Worm (Caenorhabditis elegans) whole organism, mixed stage, embryonic: Measurements from ENCODE around the gene F41B5.12.

Experiments used
- M03D4.4 ChIP-seq: sonication (generic microtip); optimal IDR thresholded peaks from 2 replicates; lab custom pipeline; 2017; ENCODE audit warnings: mild to moderate bottlenecking, missing genetic modification characterization, missing compliant biosample characterization
- blmp-1 ChIP-seq: fragments of 150-350 bp; optimal IDR thresholded peaks from 2 replicates; lab custom pipeline; 2014; ENCODE audit warnings: missing biosample characterization, missing genetic modification characterization
- ces-1 ChIP-seq: fragments of 150-350 bp; optimal IDR thresholded peaks from 2 replicates; lab custom pipeline; 2014; ENCODE audit warnings: missing biosample characterization, missing genetic modification reagents, missing genetic modification characterization
- elt-1 ChIP-seq: sonication (generic microtip); optimal IDR thresholded peaks from 2 replicates; lab custom pipeline; 2017; ENCODE audit warnings: missing genetic modification characterization, mild to moderate bottlenecking, missing compliant biosample characterization, antibody characterized with exemption, moderate library complexity, borderline replicate concordance; ENCODE audit not compliant: insufficient read depth
- elt-3 ChIP-seq: fragments of 150-350 bp; optimal IDR thresholded peaks from 2 replicates; lab custom pipeline; 2014; ENCODE audit warnings: missing biosample characterization, missing genetic modification characterization
- lin-13 ChIP-seq: fragments of 150-350 bp; optimal IDR thresholded peaks from 2 replicates; lab custom pipeline; 2014; ENCODE audit warnings: missing biosample characterization, missing genetic modification characterization
- nhr-12 ChIP-seq: fragments of 150-350 bp; optimal IDR thresholded peaks from 2 replicates; lab custom pipeline; 2014; ENCODE audit warnings: missing biosample characterization, missing genetic modification characterization
- pha-4 ChIP-seq: fragments of 150-350 bp; optimal IDR thresholded peaks from 2 replicates; lab custom pipeline; 2018; ENCODE audit warnings: missing biosample characterization, missing genetic modification reagents, missing genetic modification characterization
- sem-2 ChIP-seq: fragments of 200-800 bp; sonication (Bioruptor generic); optimal IDR thresholded peaks from 2 replicates; lab custom pipeline; 2018; ENCODE audit warnings: mild to moderate bottlenecking, missing genetic modification characterization, missing compliant biosample characterization
- snpc-4 ChIP-seq: fragments of 150-350 bp; optimal IDR thresholded peaks from 2 replicates; lab custom pipeline; 2014; ENCODE audit warnings: missing biosample characterization, missing genetic modification characterization
- unc-39 ChIP-seq: fragments of 150-350 bp; optimal IDR thresholded peaks from 2 replicates; lab custom pipeline; 2014; ENCODE audit warnings: missing biosample characterization, missing genetic modification characterization
- unc-62 ChIP-seq: fragments of 150-350 bp; optimal IDR thresholded peaks from 2 replicates; lab custom pipeline; 2014; ENCODE audit warnings: missing biosample characterization, missing genetic modification reagents, missing genetic modification characterization
- ztf-11 ChIP-seq: fragments of 150-350 bp; optimal IDR thresholded peaks from 2 replicates; lab custom pipeline; 2014; ENCODE audit warnings: missing biosample characterization, missing genetic modification characterization

ce11 chrV:2226903-2227302 lies 33.9 kb upstream of the F41B5.12 start, which contains the start of gene nhr-18:
- no peak for TF ChIP-seq unc-62 (GFP tag; lab: Kevin White, UChicago)
- TF ChIP-seq elt-3 (tag; lab: Kevin White, UChicago), result no peak
- no peak for TF ChIP-seq blmp-1 (tag; lab: Kevin White, UChicago)
- no peak for TF ChIP-seq M03D4.4 (tag; lab: Kevin White, UChicago)
- no peak for TF ChIP-seq unc-39 (tag; lab: Kevin White, UChicago)
- no peak for TF ChIP-seq ces-1
- TF ChIP-seq sem-2 (GFP tag; lab: Kevin White, UChicago), result no peak
- TF ChIP-seq ztf-11 (tag; lab: Kevin White, UChicago), result no peak
- TF ChIP-seq pha-4 (tag; lab: Kevin White, UChicago), result no peak
- no peak for TF ChIP-seq lin-13 (tag; lab: Kevin White, UChicago)
- no peak for TF ChIP-seq nhr-12 (tag; lab: Kevin White, UChicago)
- no peak for TF ChIP-seq snpc-4 (tag; lab: Kevin White, UChicago)
- TF ChIP-seq elt-1 (tag; lab: Kevin White, UChicago), result no peak
